Worm (Caenorhabditis elegans) whole organism, early embryonic: Measurements from ENCODE around the gene enri-1.

ENCODE experiments used
- B0310.2 ChIP-seq: sonication (generic microtip); optimal IDR thresholded peaks from 2 replicates; lab custom pipeline; 2016; ENCODE audit warnings: mild to moderate bottlenecking, missing genetic modification characterization, missing compliant biosample characterization
- aly-1 ChIP-seq: sonication (generic microtip); optimal IDR thresholded peaks from 2 replicates; lab custom pipeline; 2016; ENCODE audit warnings: missing genetic modification characterization, missing compliant biosample characterization
- ama-1 ChIP-seq: fragments of 150-350 bp; optimal IDR thresholded peaks from 2 replicates; lab custom pipeline; 2014
- ceh-36 ChIP-seq: sonication (generic microtip); optimal IDR thresholded peaks from 2 replicates; lab custom pipeline; 2016; ENCODE audit warnings: missing genetic modification characterization, inconsistent platforms, missing compliant biosample characterization
- flt-1 ChIP-seq: fragments of 200-800 bp; sonication (Bioruptor generic); IDR thresholded peaks from 2 replicates; pipeline ENCODE4 v1.3.6; 2022; ENCODE audit warnings: missing genetic modification characterization, missing compliant biosample characterization
- hmbx-1 ChIP-seq: sonication (generic microtip); optimal IDR thresholded peaks from 2 replicates; lab custom pipeline; 2016; ENCODE audit warnings: mild to moderate bottlenecking, missing genetic modification characterization, missing compliant biosample characterization
- hnd-1 ChIP-seq: sonication (generic microtip); optimal IDR thresholded peaks from 2 replicates; lab custom pipeline; 2016; ENCODE audit warnings: missing genetic modification characterization, missing compliant biosample characterization
- tra-4 ChIP-seq: sonication (generic microtip); optimal IDR thresholded peaks from 2 replicates; lab custom pipeline; 2017; ENCODE audit warnings: missing genetic modification characterization, missing compliant biosample characterization

DNA sequence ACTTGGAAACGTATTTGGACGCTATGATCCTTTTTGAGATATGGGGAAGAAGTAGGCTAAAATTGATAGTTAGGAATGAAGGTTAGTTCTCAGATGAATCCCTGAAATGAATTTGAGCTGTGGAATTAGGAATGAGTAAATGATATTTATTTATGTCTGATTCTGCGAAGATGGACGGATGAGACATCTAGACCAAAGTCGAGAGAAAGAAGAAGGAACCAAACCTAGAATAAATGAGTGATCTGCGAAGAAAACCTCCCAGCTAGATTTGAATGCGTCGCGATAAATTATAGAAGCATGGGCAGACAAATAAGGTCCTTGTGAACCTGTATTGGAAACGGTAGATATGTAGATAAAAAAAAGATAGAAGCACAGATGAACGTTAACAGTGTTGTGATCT is 18.6 kb upstream of the enri-1 start, which contains the start of gene F43C11.16:
- TF ChIP-seq ama-1 (lab: Kevin White, UChicago) (no peak), hmbx-1 (tag; lab: Kevin White, UChicago) (no peak), B0310.2 (tag; lab: Kevin White, UChicago) (no peak), aly-1 (tag; lab: Kevin White, UChicago) (no peak), ceh-36 (tag; lab: Kevin White, UChicago) (no peak), hnd-1 (tag; lab: Kevin White, UChicago) (no peak), flt-1 (no peak), tra-4 (tag; lab: Kevin White, UChicago) (no peak)
